Worm (Caenorhabditis elegans) whole organism, late embryonic: ENCODE data around the gene ttm-1.

Source experiments
- K02D7.2 ChIP-seq: sonication (generic microtip); optimal IDR thresholded peaks from 2 replicates; lab custom pipeline; 2017; ENCODE audit warnings: mild to moderate bottlenecking, missing genetic modification characterization, missing compliant biosample characterization
- dve-1 ChIP-seq: sonication (generic microtip); optimal IDR thresholded peaks from 2 replicates; lab custom pipeline; 2017; ENCODE audit warnings: antibody characterized with exemption, mild to moderate bottlenecking, missing genetic modification characterization, missing compliant biosample characterization
- fkh-10 ChIP-seq: fragments of 150-350 bp; optimal IDR thresholded peaks from 2 replicates; lab custom pipeline; 2014; ENCODE audit warnings: missing biosample characterization, missing genetic modification reagents, missing genetic modification characterization
- gmeb-2 ChIP-seq: sonication (generic microtip); optimal IDR thresholded peaks from 2 replicates; lab custom pipeline; 2016; ENCODE audit warnings: missing genetic modification characterization, inconsistent platforms, missing compliant biosample characterization
- nhr-11 ChIP-seq: fragments of 150-350 bp; optimal IDR thresholded peaks from 2 replicates; lab custom pipeline; 2014; ENCODE audit warnings: missing biosample characterization, missing genetic modification characterization
- pax-1 ChIP-seq: fragments of 150-350 bp; optimal IDR thresholded peaks from 2 replicates; lab custom pipeline; 2014; ENCODE audit warnings: missing biosample characterization, missing genetic modification characterization
- sdc-2 ChIP-seq: sonication (generic microtip); optimal IDR thresholded peaks from 2 replicates; lab custom pipeline; 2016; ENCODE audit warnings: missing genotype, missing genetic modification characterization, missing compliant biosample characterization
- tbx-2 ChIP-seq: sonication (generic microtip); optimal IDR thresholded peaks from 2 replicates; lab custom pipeline; 2016; ENCODE audit warnings: missing genetic modification characterization, missing compliant biosample characterization

DNA sequence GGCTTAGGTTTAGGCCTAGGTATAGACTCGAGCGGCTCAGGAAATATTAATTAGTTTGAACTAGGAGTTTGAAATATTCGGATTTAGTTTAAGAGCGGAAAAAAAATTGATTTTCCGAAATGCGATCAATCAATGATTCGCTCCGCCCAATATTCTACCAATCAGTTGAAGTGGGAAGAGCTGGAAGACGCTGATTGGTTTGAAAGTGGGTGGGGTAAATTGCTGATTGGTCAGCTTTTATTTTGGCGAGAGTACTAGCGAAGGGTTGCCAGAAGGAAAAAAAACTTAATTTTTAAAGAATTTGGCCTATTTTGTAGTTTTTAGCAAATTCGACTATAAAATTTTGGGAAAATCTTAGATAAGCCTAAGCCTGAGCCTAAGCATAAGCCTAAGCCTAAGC, 22.7 kb downstream of the ttm-1 start:
- TF ChIP-seq sdc-2 (no peak), gmeb-2 (tag; lab: Kevin White, UChicago) (no peak), K02D7.2 (tag; lab: Kevin White, UChicago) (no peak), nhr-11 (tag; lab: Kevin White, UChicago) (no peak), fkh-10 (no peak), tbx-2 (tag; lab: Kevin White, UChicago) (no peak), dve-1 (tag; lab: Kevin White, UChicago) (no peak), pax-1 (no peak)
